Fruit fly (Drosophila melanogaster) whole organism, embryonic: Measurements from ENCODE around the gene Exd2.

Source experiments
- Adf1 ChIP-seq: fragments of 200-800 bp; sonication (Bioruptor generic); IDR thresholded peaks from 2 replicates; pipeline ENCODE4 v1.3.6; 2022; ENCODE audit warnings: missing biosample characterization, missing genetic modification characterization
- B-H1 ChIP-seq: fragments of 200-800 bp; sonication (Bioruptor generic); IDR thresholded peaks from 3 replicates; pipeline ENCODE4 v1.3.6; 2022; ENCODE audit warnings: missing biosample characterization, missing genetic modification characterization
- Bgb ChIP-seq: fragments of 200-800 bp; sonication (Bioruptor generic); IDR thresholded peaks from 2 replicates; pipeline ENCODE4 v1.3.6; 2022; ENCODE audit warnings: missing biosample characterization, missing genetic modification characterization; ENCODE audit not compliant: partially characterized antibody
- Blimp-1 ChIP-seq: fragments of 200-800 bp; sonication (Bioruptor generic); optimal IDR thresholded peaks from 3 replicates; lab custom pipeline; 2018; ENCODE audit warnings: missing biosample characterization, missing genetic modification characterization, mild to moderate bottlenecking, moderate library complexity, missing genetic modification reagents
- CG10654 ChIP-seq: fragments of 200-800 bp; sonication (Bioruptor generic); optimal IDR thresholded peaks from 2 replicates; lab custom pipeline; 2016; ENCODE audit warnings: missing biosample characterization, missing genetic modification characterization
- CG11695 ChIP-seq: fragments of 200-800 bp; sonication (Bioruptor generic); IDR thresholded peaks from 3 replicates; pipeline ENCODE4 v1.3.6; 2022; ENCODE audit warnings: missing biosample characterization, missing genetic modification characterization
- CG12659 ChIP-seq: fragments of 200-800 bp; sonication (Bioruptor generic); optimal IDR thresholded peaks from 3 replicates; lab custom pipeline; 2017; ENCODE audit warnings: mild to moderate bottlenecking, missing biosample characterization, missing genetic modification reagents, missing genetic modification characterization
- CG13775 ChIP-seq: fragments of 200-800 bp; sonication (Bioruptor generic); optimal IDR thresholded peaks from 3 replicates; lab custom pipeline; 2017; ENCODE audit warnings: missing biosample characterization, mild to moderate bottlenecking, missing genetic modification characterization
- CG1529 ChIP-seq: fragments of 200-800 bp; sonication (Bioruptor generic); optimal IDR thresholded peaks from 3 replicates; lab custom pipeline; 2018; ENCODE audit warnings: missing biosample characterization, missing genetic modification characterization
- CG15696 ChIP-seq: fragments of 200-800 bp; sonication (Bioruptor generic); optimal IDR thresholded peaks from 2 replicates; lab custom pipeline; 2019; ENCODE audit warnings: missing biosample characterization, mild to moderate bottlenecking, missing genetic modification characterization, moderate library complexity
- CG17912 ChIP-seq: fragments of 200-800 bp; sonication (Bioruptor generic); optimal IDR thresholded peaks from 2 replicates; lab custom pipeline; 2018; ENCODE audit warnings: missing biosample characterization, mild to moderate bottlenecking, missing genetic modification characterization
- CG18599 ChIP-seq: fragments of 200-800 bp; sonication (Bioruptor generic); optimal IDR thresholded peaks from 3 replicates; lab custom pipeline; 2017; ENCODE audit warnings: missing biosample characterization, missing genetic modification characterization, mild to moderate bottlenecking, moderate library complexity, missing genetic modification reagents
- CG31441 ChIP-seq: fragments of 200-800 bp; sonication (Bioruptor generic); IDR thresholded peaks from 2 replicates; pipeline ENCODE4 v1.3.6; 2022; ENCODE audit warnings: missing biosample characterization, missing genetic modification characterization
- CG32767 ChIP-seq: fragments of 200-800 bp; sonication (Bioruptor generic); IDR thresholded peaks from 2 replicates; pipeline ENCODE4 v1.3.6; 2022; ENCODE audit warnings: missing biosample characterization, missing genetic modification characterization
- CG33213 ChIP-seq: fragments of 200-800 bp; sonication (Bioruptor generic); optimal IDR thresholded peaks from 3 replicates; lab custom pipeline; 2016; ENCODE audit warnings: missing biosample characterization, missing genetic modification characterization
- CG33557 ChIP-seq: fragments of 200-800 bp; sonication (Bioruptor generic); optimal IDR thresholded peaks from 2 replicates; lab custom pipeline; 2019; ENCODE audit warnings: missing biosample characterization, mild to moderate bottlenecking, missing genetic modification characterization, moderate library complexity
- CG3407 ChIP-seq: fragments of 200-800 bp; sonication (Bioruptor generic); optimal IDR thresholded peaks from 2 replicates; lab custom pipeline; 2018; ENCODE audit warnings: missing biosample characterization, mild to moderate bottlenecking, missing genetic modification characterization
- CG4424 ChIP-seq: fragments of 200-800 bp; sonication (Bioruptor generic); optimal IDR thresholded peaks from 3 replicates; lab custom pipeline; 2016; ENCODE audit warnings: missing biosample characterization, missing genetic modification characterization
- CG6813 ChIP-seq: fragments of 200-800 bp; sonication (Bioruptor generic); optimal IDR thresholded peaks from 2 replicates; lab custom pipeline; 2017; ENCODE audit warnings: missing biosample characterization, missing genetic modification characterization, mild to moderate bottlenecking, moderate library complexity, missing genetic modification reagents
- CG7839 ChIP-seq: fragments of 200-800 bp; sonication (Bioruptor generic); optimal IDR thresholded peaks from 3 replicates; lab custom pipeline; 2018; ENCODE audit warnings: missing biosample characterization, mild to moderate bottlenecking, missing genetic modification characterization, moderate library complexity
- CG8290 ChIP-seq, 3 experiments: fragments of 200-800 bp; sonication (Bioruptor generic); optimal IDR thresholded peaks; 2 replicates each; lab custom pipeline; 2016 to 2019; ENCODE audit warnings: missing biosample characterization in 3 of 3, missing genetic modification characterization in 3 of 3, mild to moderate bottlenecking in 2 of 3, moderate library complexity in 1 of 3
- CHES-1-like ChIP-seq: fragments of 200-800 bp; sonication (Bioruptor generic); optimal IDR thresholded peaks from 2 replicates; lab custom pipeline; 2016; ENCODE audit warnings: missing biosample characterization, missing genetic modification characterization
- Dp ChIP-seq: fragments of 200-800 bp; sonication (Bioruptor generic); optimal IDR thresholded peaks from 2 replicates; lab custom pipeline; 2018; ENCODE audit warnings: missing biosample characterization, mild to moderate bottlenecking, missing genetic modification characterization, moderate library complexity
- Hand ChIP-seq: fragments of 200-800 bp; sonication (Bioruptor generic); optimal IDR thresholded peaks from 2 replicates; lab custom pipeline; 2017; ENCODE audit warnings: mild to moderate bottlenecking, missing biosample characterization, missing genetic modification reagents, missing genetic modification characterization
- Myb ChIP-seq: fragments of 200-800 bp; sonication (Bioruptor generic); optimal IDR thresholded peaks from 2 replicates; lab custom pipeline; 2016; ENCODE audit warnings: missing biosample characterization, missing genetic modification characterization
- NK7.1 ChIP-seq: fragments of 200-800 bp; sonication (Bioruptor generic); optimal IDR thresholded peaks from 3 replicates; lab custom pipeline; 2016; ENCODE audit warnings: missing biosample characterization, missing genetic modification characterization
- Nf-YA ChIP-seq: fragments of 200-800 bp; sonication (Bioruptor generic); IDR thresholded peaks from 2 replicates; pipeline ENCODE4 v1.3.6; 2022; ENCODE audit warnings: missing biosample characterization, missing genetic modification characterization
- NfI ChIP-seq: fragments of 200-800 bp; sonication (Bioruptor generic); optimal IDR thresholded peaks from 3 replicates; lab custom pipeline; 2018; ENCODE audit warnings: missing biosample characterization, mild to moderate bottlenecking, missing genetic modification characterization, moderate library complexity
- Scr ChIP-seq: fragments of 200-800 bp; sonication (Bioruptor generic); IDR thresholded peaks from 2 replicates; pipeline ENCODE4 v1.3.6; 2022; ENCODE audit warnings: missing biosample characterization, missing genetic modification characterization; ENCODE audit not compliant: partially characterized antibody
- Ssrp ChIP-seq: fragments of 200-800 bp; sonication (Bioruptor generic); optimal IDR thresholded peaks from 2 replicates; lab custom pipeline; 2018; ENCODE audit warnings: missing biosample characterization, mild to moderate bottlenecking, missing genetic modification characterization, moderate library complexity
- Taf1 ChIP-seq: fragments of 200-800 bp; sonication (Bioruptor generic); IDR thresholded peaks from 2 replicates; pipeline ENCODE4 v1.3.6; 2022; ENCODE audit warnings: missing biosample characterization, missing genetic modification characterization
- ara ChIP-seq: fragments of 200-800 bp; sonication (Bioruptor generic); IDR thresholded peaks from 2 replicates; pipeline ENCODE4 v1.3.6; 2022; ENCODE audit warnings: missing biosample characterization, missing genetic modification characterization
- bbx ChIP-seq: fragments of 200-800 bp; sonication (Bioruptor generic); IDR thresholded peaks from 2 replicates; pipeline ENCODE4 v1.3.6; 2022; ENCODE audit warnings: missing biosample characterization, missing genetic modification characterization; ENCODE audit not compliant: partially characterized antibody
- crc ChIP-seq: fragments of 200-800 bp; sonication (Bioruptor generic); optimal IDR thresholded peaks from 2 replicates; lab custom pipeline; 2016; ENCODE audit warnings: missing biosample characterization, missing genetic modification characterization
- danr ChIP-seq: fragments of 200-800 bp; sonication (Bioruptor generic); IDR thresholded peaks from 2 replicates; pipeline ENCODE4 v1.3.6; 2022; ENCODE audit warnings: missing biosample characterization, missing genetic modification characterization
- dmrt99B ChIP-seq: fragments of 200-800 bp; sonication (Bioruptor generic); optimal IDR thresholded peaks from 2 replicates; lab custom pipeline; 2018; ENCODE audit warnings: missing biosample characterization, mild to moderate bottlenecking, missing genetic modification characterization, moderate library complexity
- eve ChIP-seq, 2 experiments: fragments of >200 bp; optimal IDR thresholded peaks; 2 replicates each; lab custom pipeline; 2017; ENCODE audit warnings: missing biosample characterization in 2 of 2, missing genetic modification characterization in 2 of 2
- hth ChIP-seq: fragments of >200 bp; optimal IDR thresholded peaks from 2 replicates; lab custom pipeline; 2017; ENCODE audit warnings: inconsistent platforms
- pan ChIP-seq, 4 experiments: fragments of >200 bp in 3 of 4; fragments of 200-800 bp in 1 of 4; sonication (Bioruptor generic) in 1 of 4; optimal IDR thresholded peaks in 3 of 4; IDR thresholded peaks in 1 of 4; 2 replicates each; pipeline versions ENCODE4 v1.3.6 to Lab custom; 2017 to 2022; ENCODE audit warnings: missing biosample characterization in 2 of 4, missing genetic modification characterization in 2 of 4, mixed read lengths in 1 of 4
- phol ChIP-seq: fragments of 200-800 bp; sonication (Bioruptor generic); optimal IDR thresholded peaks from 3 replicates; lab custom pipeline; 2018; ENCODE audit warnings: missing biosample characterization, mild to moderate bottlenecking, missing genetic modification characterization, moderate library complexity
- pros ChIP-seq: fragments of 200-800 bp; sonication (Bioruptor generic); optimal IDR thresholded peaks from 3 replicates; lab custom pipeline; 2019; ENCODE audit warnings: missing biosample characterization, mild to moderate bottlenecking, missing genetic modification characterization, moderate library complexity
- pzg ChIP-seq: fragments of 200-800 bp; sonication (Bioruptor generic); optimal IDR thresholded peaks from 3 replicates; lab custom pipeline; 2018; ENCODE audit warnings: missing biosample characterization, mild to moderate bottlenecking, missing genetic modification characterization, moderate library complexity
- schlank ChIP-seq: fragments of 200-800 bp; sonication (Bioruptor generic); optimal IDR thresholded peaks from 2 replicates; lab custom pipeline; 2018; ENCODE audit warnings: missing biosample characterization, mild to moderate bottlenecking, missing genetic modification characterization
- sna ChIP-seq: fragments of 200-800 bp; sonication (Bioruptor generic); IDR thresholded peaks from 2 replicates; pipeline ENCODE4 v1.3.6; 2022; ENCODE audit warnings: missing biosample characterization, missing genetic modification characterization; ENCODE audit not compliant: partially characterized antibody
- so ChIP-seq: fragments of 200-800 bp; sonication (Bioruptor generic); IDR thresholded peaks from 3 replicates; pipeline ENCODE4 v1.3.6; 2022; ENCODE audit warnings: missing biosample characterization, missing genetic modification characterization
- tio ChIP-seq: fragments of 200-800 bp; sonication (Bioruptor generic); optimal IDR thresholded peaks from 2 replicates; lab custom pipeline; 2017; ENCODE audit warnings: missing biosample characterization, missing genetic modification characterization, inconsistent platforms
- trem ChIP-seq: fragments of 200-800 bp; optimal IDR thresholded peaks from 3 replicates; lab custom pipeline; 2019; ENCODE audit warnings: missing biosample characterization, mild to moderate bottlenecking, missing genetic modification characterization, moderate library complexity
- wek ChIP-seq: fragments of 200-800 bp; sonication (Bioruptor generic); optimal IDR thresholded peaks from 3 replicates; lab custom pipeline; 2018; ENCODE audit warnings: missing biosample characterization, mild to moderate bottlenecking, missing genetic modification characterization, moderate library complexity
- zen2 ChIP-seq: fragments of 200-800 bp; sonication (Bioruptor generic); IDR thresholded peaks from 3 replicates; pipeline ENCODE4 v1.3.6; 2022; ENCODE audit warnings: missing biosample characterization, missing genetic modification characterization; ENCODE audit not compliant: partially characterized antibody

Exd2 gene

DNA sequence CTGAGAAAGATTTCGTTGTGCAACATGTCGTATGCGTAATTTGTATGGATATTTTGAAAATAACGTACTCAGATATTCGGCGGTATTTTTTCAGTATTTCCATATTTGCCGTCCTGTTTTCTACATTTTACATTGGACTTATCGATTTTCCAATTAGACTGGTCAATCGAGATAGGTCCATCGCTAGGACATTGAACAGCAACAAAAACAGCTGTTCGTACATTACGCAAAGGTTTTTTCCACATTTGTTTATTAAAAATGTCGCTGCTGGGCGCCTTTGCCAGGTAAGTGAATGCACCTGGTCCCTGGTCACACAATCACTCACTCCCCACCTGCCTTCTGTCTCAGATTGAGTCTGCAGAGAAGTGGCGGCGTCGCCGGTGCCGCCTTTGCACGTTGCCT, 27.8 kb downstream of the Exd2 start, which contains the start of gene mRpL40 (continued):
- no peak for TF ChIP-seq dmrt99B (tag; lab: Kevin White, UChicago)
- TF ChIP-seq schlank (tag; lab: Kevin White, UChicago) = no peak
- no peak for TF ChIP-seq CG4424 (GFP tag; lab: Kevin White, UChicago)
- no peak for TF ChIP-seq Adf1
- no peak for TF ChIP-seq hth (lab: Kevin White, UChicago)
- TF ChIP-seq CG7839 (tag; lab: Kevin White, UChicago) = no peak
- no peak for TF ChIP-seq CG11695
- TF ChIP-seq eve (GFP tag; optimal IDR thresholded peaks at IDR 0.05; lab: Kevin White, UChicago) = no peak
- TF ChIP-seq CG8290 (GFP tag; optimal IDR thresholded peaks at IDR 0.05; lab: Kevin White, UChicago) = no peak
- no peak for TF ChIP-seq CG8290 (tag; optimal IDR thresholded peaks at IDR 0.05; lab: Kevin White, UChicago)
- no peak for TF ChIP-seq tio
- TF ChIP-seq phol (tag; lab: Kevin White, UChicago) = no peak
- no peak for TF ChIP-seq CG1529 (GFP tag; lab: Kevin White, UChicago)
- no peak for TF ChIP-seq CG10654 (GFP tag; lab: Kevin White, UChicago)
- TF ChIP-seq sna (GFP tag; lab: Robert Waterston, UW) = peak; percentile 42; the same call in 1 of the 2 replicates
- no peak for TF ChIP-seq CG33213
- peak; percentile 21 for TF ChIP-seq CG12659 (GFP tag; lab: Kevin White, UChicago)
- no peak for TF ChIP-seq CG32767
- TF ChIP-seq trem (tag; lab: Kevin White, UChicago) = peak; percentile 43
- TF ChIP-seq Bgb (GFP tag; lab: Robert Waterston, UW) = no peak; the same call in 1 of the 2 replicates
- TF ChIP-seq CG31441 (GFP tag; lab: Robert Waterston, UW) = no peak
- no peak for TF ChIP-seq CG6813 (GFP tag; lab: Kevin White, UChicago)
- no peak for TF ChIP-seq danr (GFP tag; lab: Robert Waterston, UW)
- no peak for TF ChIP-seq CHES-1-like (GFP tag; lab: Kevin White, UChicago)
- peak; percentile 66 for TF ChIP-seq pzg (GFP tag; lab: Kevin White, UChicago)
- TF ChIP-seq bbx (GFP tag; lab: Robert Waterston, UW) = peak; percentile 42; the same call in 1 of the 2 replicates
- no peak for TF ChIP-seq B-H1 (GFP tag; lab: Robert Waterston, UW)
- no peak for TF ChIP-seq CG13775
- no peak for TF ChIP-seq CG3407 (GFP tag; lab: Kevin White, UChicago)
- no peak for TF ChIP-seq Nf-YA
- TF ChIP-seq CG15696 (tag; lab: Kevin White, UChicago) = no peak
- TF ChIP-seq Dp (GFP tag; lab: Kevin White, UChicago) = peak; percentile 67
- TF ChIP-seq zen2 = peak; percentile 26; the same call in 2 of the 3 replicates
- TF ChIP-seq crc (GFP tag; lab: Kevin White, UChicago) = no peak
- no peak for TF ChIP-seq Hand (GFP tag; lab: Kevin White, UChicago)
- TF ChIP-seq Scr = peak; percentile 46
- no peak for TF ChIP-seq so (GFP tag; lab: Robert Waterston, UW)
- TF ChIP-seq pan (optimal IDR thresholded peaks at IDR 0.05; lab: Kevin White, UChicago) = no peak
- TF ChIP-seq pan (GFP tag; optimal IDR thresholded peaks at IDR 0.05 in 1 of 2, IDR thresholded peaks at IDR 0.05 in 1 of 2) = no peak
- no peak for TF ChIP-seq wek (GFP tag; lab: Kevin White, UChicago)
- TF ChIP-seq ara = no peak
- no peak for TF ChIP-seq CG18599 (GFP tag; lab: Kevin White, UChicago)
- no peak for TF ChIP-seq Taf1 (GFP tag; lab: Robert Waterston, UW)
- TF ChIP-seq pros = no peak
- TF ChIP-seq Blimp-1 (GFP tag; lab: Kevin White, UChicago) = no peak
- TF ChIP-seq CG33557 (GFP tag; lab: Kevin White, UChicago) = no peak
- peak; percentile 85 for TF ChIP-seq Myb (GFP tag; lab: Kevin White, UChicago)
- no peak for TF ChIP-seq NfI (GFP tag; lab: Kevin White, UChicago)
- no peak for TF ChIP-seq Ssrp (tag; lab: Kevin White, UChicago)
- no peak for TF ChIP-seq CG17912 (GFP tag; lab: Kevin White, UChicago)
- TF ChIP-seq NK7.1 (GFP tag; lab: Kevin White, UChicago) = no peak
